Fruit fly (Drosophila melanogaster) whole organism, embryonic: ENCODE results near the gene CG31174.

Experiments used
- Aef1 ChIP-seq: fragments of 200-800 bp; sonication (Bioruptor generic); IDR thresholded peaks from 3 replicates; pipeline ENCODE4 v1.3.6; 2022; ENCODE audit warnings: missing biosample characterization, missing genetic modification characterization
- Atf3 ChIP-seq: fragments of 200-800 bp; sonication (Bioruptor generic); optimal IDR thresholded peaks from 3 replicates; lab custom pipeline; 2016; ENCODE audit warnings: missing biosample characterization, missing genetic modification characterization
- Atf6 ChIP-seq: fragments of 200-800 bp; sonication (Bioruptor generic); IDR thresholded peaks from 2 replicates; pipeline ENCODE4 v1.3.6; 2022; ENCODE audit warnings: missing biosample characterization, missing genetic modification characterization
- Bdp1 ChIP-seq: fragments of 200-800 bp; sonication (Bioruptor generic); optimal IDR thresholded peaks from 3 replicates; lab custom pipeline; 2016; ENCODE audit warnings: missing biosample characterization, missing genetic modification characterization
- CG12659 ChIP-seq: fragments of 200-800 bp; sonication (Bioruptor generic); optimal IDR thresholded peaks from 3 replicates; lab custom pipeline; 2017; ENCODE audit warnings: mild to moderate bottlenecking, missing biosample characterization, missing genetic modification reagents, missing genetic modification characterization
- CG13287 ChIP-seq: fragments of 200-800 bp; sonication (Bioruptor generic); IDR thresholded peaks from 2 replicates; pipeline ENCODE4 v1.3.6; 2022; ENCODE audit warnings: missing biosample characterization, missing genetic modification characterization; ENCODE audit not compliant: partially characterized antibody
- CG13424 ChIP-seq: fragments of 200-800 bp; sonication (Bioruptor generic); optimal IDR thresholded peaks from 2 replicates; lab custom pipeline; 2019; ENCODE audit warnings: missing biosample characterization, mild to moderate bottlenecking, missing genetic modification characterization, moderate library complexity
- CG16813 ChIP-seq: fragments of 200-800 bp; sonication (Bioruptor generic); IDR thresholded peaks from 3 replicates; pipeline ENCODE4 v1.3.6; 2022; ENCODE audit warnings: missing biosample characterization, missing genetic modification characterization; ENCODE audit not compliant: partially characterized antibody
- CG17361 ChIP-seq: fragments of 200-800 bp; sonication (Bioruptor generic); IDR thresholded peaks from 3 replicates; pipeline ENCODE4 v1.3.6; 2022; ENCODE audit warnings: missing biosample characterization, missing genetic modification characterization
- CG17612 ChIP-seq: fragments of 200-800 bp; sonication (Bioruptor generic); IDR thresholded peaks from 2 replicates; pipeline ENCODE4 v1.3.6; 2022; ENCODE audit warnings: missing biosample characterization, missing genetic modification characterization
- CG2202 ChIP-seq: fragments of 200-800 bp; sonication (Bioruptor generic); optimal IDR thresholded peaks from 2 replicates; lab custom pipeline; 2018; ENCODE audit warnings: missing biosample characterization, mild to moderate bottlenecking, missing genetic modification characterization
- CG31365 ChIP-seq: fragments of 200-800 bp; sonication (Bioruptor generic); optimal IDR thresholded peaks from 2 replicates; lab custom pipeline; 2018; ENCODE audit warnings: missing biosample characterization, mild to moderate bottlenecking, missing genetic modification characterization
- CG3163 ChIP-seq: fragments of 200-800 bp; sonication (Bioruptor generic); optimal IDR thresholded peaks from 3 replicates; lab custom pipeline; 2016; ENCODE audit warnings: missing biosample characterization, missing genetic modification characterization
- CG4360 ChIP-seq: fragments of 200-800 bp; sonication (Bioruptor generic); IDR thresholded peaks from 2 replicates; pipeline ENCODE4 v1.3.6; 2022; ENCODE audit warnings: missing biosample characterization, missing genetic modification characterization
- CG6683 ChIP-seq: fragments of 200-800 bp; sonication (Bioruptor generic); optimal IDR thresholded peaks from 2 replicates; lab custom pipeline; 2017; ENCODE audit warnings: missing biosample characterization, mild to moderate bottlenecking, missing genetic modification characterization, missing genetic modification reagents
- CG6765 ChIP-seq: fragments of 200-800 bp; sonication (Bioruptor generic); optimal IDR thresholded peaks from 3 replicates; lab custom pipeline; 2017; ENCODE audit warnings: missing biosample characterization, mild to moderate bottlenecking, missing genetic modification characterization
- CG7745 ChIP-seq: fragments of 200-800 bp; sonication (Bioruptor generic); optimal IDR thresholded peaks from 2 replicates; lab custom pipeline; 2018; ENCODE audit warnings: missing biosample characterization, mild to moderate bottlenecking, missing genetic modification characterization, moderate library complexity
- CG7786 ChIP-seq: fragments of 200-800 bp; sonication (Bioruptor generic); optimal IDR thresholded peaks from 2 replicates; lab custom pipeline; 2016; ENCODE audit warnings: missing biosample characterization, missing genetic modification characterization
- CG7963 ChIP-seq: fragments of 200-800 bp; sonication (Bioruptor generic); IDR thresholded peaks from 3 replicates; pipeline ENCODE4 v1.3.6; 2022; ENCODE audit warnings: missing biosample characterization, missing genetic modification characterization; ENCODE audit not compliant: partially characterized antibody
- CG9437 ChIP-seq: fragments of 200-800 bp; sonication (Bioruptor generic); optimal IDR thresholded peaks from 2 replicates; lab custom pipeline; 2018; ENCODE audit warnings: missing biosample characterization, mild to moderate bottlenecking, missing genetic modification characterization
- CG9932 ChIP-seq: fragments of 200-800 bp; sonication (Bioruptor generic); IDR thresholded peaks from 2 replicates; pipeline ENCODE4 v1.3.6; 2022; ENCODE audit warnings: missing biosample characterization, missing genetic modification characterization
- CHES-1-like ChIP-seq: fragments of 200-800 bp; sonication (Bioruptor generic); optimal IDR thresholded peaks from 2 replicates; lab custom pipeline; 2016; ENCODE audit warnings: missing biosample characterization, missing genetic modification characterization
- Dp ChIP-seq: fragments of 200-800 bp; sonication (Bioruptor generic); optimal IDR thresholded peaks from 2 replicates; lab custom pipeline; 2018; ENCODE audit warnings: missing biosample characterization, mild to moderate bottlenecking, missing genetic modification characterization, moderate library complexity
- Med ChIP-seq: fragments of 200-800 bp; sonication (Bioruptor generic); peaks from one replicate; lab custom pipeline; 2016; ENCODE audit warnings: missing biosample characterization, missing genetic modification characterization, mild to moderate bottlenecking, inconsistent platforms, moderate library complexity
- Pdp1 ChIP-seq, 2 experiments: fragments of 200-800 bp; sonication (Bioruptor generic); optimal IDR thresholded peaks; 3 replicates each; lab custom pipeline; 2016; ENCODE audit warnings: missing biosample characterization in 2 of 2, missing genetic modification characterization in 2 of 2, mild to moderate bottlenecking in 1 of 2, moderate library complexity in 1 of 2
- Rfx ChIP-seq: fragments of 200-800 bp; sonication (Bioruptor generic); IDR thresholded peaks from 2 replicates; pipeline ENCODE4 v1.3.6; 2022; ENCODE audit warnings: missing biosample characterization, missing genetic modification characterization
- Usf ChIP-seq: fragments of 200-800 bp; sonication (Bioruptor generic); optimal IDR thresholded peaks from 2 replicates; lab custom pipeline; 2017; ENCODE audit warnings: missing genotype, missing biosample characterization, missing genetic modification characterization
- ash1 ChIP-seq: fragments of 200-800 bp; sonication (Bioruptor generic); optimal IDR thresholded peaks from 2 replicates; lab custom pipeline; 2018; ENCODE audit warnings: missing biosample characterization, mild to moderate bottlenecking, missing genetic modification characterization
- bbx ChIP-seq: fragments of 200-800 bp; sonication (Bioruptor generic); IDR thresholded peaks from 2 replicates; pipeline ENCODE4 v1.3.6; 2022; ENCODE audit warnings: missing biosample characterization, missing genetic modification characterization; ENCODE audit not compliant: partially characterized antibody
- crol ChIP-seq: fragments of 200-800 bp; sonication (Bioruptor generic); IDR thresholded peaks from 2 replicates; pipeline ENCODE4 v1.3.6; 2022; ENCODE audit warnings: missing biosample characterization, missing genetic modification characterization
- crp ChIP-seq, 2 experiments: fragments of 200-800 bp; sonication (Bioruptor generic); optimal IDR thresholded peaks; 2 replicates in 1 of 2; 3 replicates in 1 of 2; lab custom pipeline; 2017; ENCODE audit warnings: missing biosample characterization in 2 of 2, missing genetic modification characterization in 2 of 2, mild to moderate bottlenecking in 1 of 2, moderate library complexity in 1 of 2
- emc ChIP-seq: fragments of 200-800 bp; sonication (Bioruptor generic); optimal IDR thresholded peaks from 2 replicates; lab custom pipeline; 2016; ENCODE audit warnings: missing biosample characterization, missing genetic modification characterization
- eve ChIP-seq, 2 experiments: fragments of >200 bp; optimal IDR thresholded peaks; 2 replicates each; lab custom pipeline; 2017; ENCODE audit warnings: missing biosample characterization in 2 of 2, missing genetic modification characterization in 2 of 2
- exex ChIP-seq: fragments of 200-800 bp; sonication (Bioruptor generic); optimal IDR thresholded peaks from 4 replicates; lab custom pipeline; 2018; ENCODE audit warnings: missing biosample characterization, mild to moderate bottlenecking, missing genetic modification characterization, moderate library complexity
- hb ChIP-seq: fragments of 200-800 bp; sonication (Bioruptor generic); IDR thresholded peaks from 3 replicates; pipeline ENCODE4 v1.3.6; 2022; ENCODE audit warnings: missing biosample characterization, missing genetic modification characterization; ENCODE audit not compliant: partially characterized antibody
- inv ChIP-seq: fragments of 200-800 bp; sonication (Bioruptor generic); IDR thresholded peaks from 2 replicates; pipeline ENCODE4 v1.3.6; 2022; ENCODE audit warnings: missing biosample characterization, missing genetic modification characterization; ENCODE audit not compliant: partially characterized antibody
- kni ChIP-seq: fragments of 200-800 bp; sonication (Bioruptor generic); optimal IDR thresholded peaks from 3 replicates; lab custom pipeline; 2017; ENCODE audit warnings: mild to moderate bottlenecking, missing biosample characterization, missing genetic modification reagents, missing genetic modification characterization
- nerfin-1 ChIP-seq: fragments of 200-800 bp; sonication (Bioruptor generic); optimal IDR thresholded peaks from 3 replicates; lab custom pipeline; 2019; ENCODE audit warnings: missing biosample characterization, mild to moderate bottlenecking, missing genetic modification characterization, moderate library complexity
- nmo ChIP-seq: fragments of 200-800 bp; sonication (Bioruptor generic); optimal IDR thresholded peaks from 2 replicates; lab custom pipeline; 2018; ENCODE audit warnings: missing biosample characterization, mild to moderate bottlenecking, missing genetic modification characterization, moderate library complexity
- oc ChIP-seq: fragments of 200-800 bp; sonication (Bioruptor generic); optimal IDR thresholded peaks from 2 replicates; lab custom pipeline; 2018; ENCODE audit warnings: missing biosample characterization, mild to moderate bottlenecking, missing genetic modification characterization, moderate library complexity
- phol ChIP-seq: fragments of 200-800 bp; sonication (Bioruptor generic); optimal IDR thresholded peaks from 3 replicates; lab custom pipeline; 2018; ENCODE audit warnings: missing biosample characterization, mild to moderate bottlenecking, missing genetic modification characterization, moderate library complexity
- pum ChIP-seq: fragments of 200-800 bp; sonication (Bioruptor generic); optimal IDR thresholded peaks from 2 replicates; lab custom pipeline; 2016; ENCODE audit warnings: missing biosample characterization, missing genetic modification characterization
- rib ChIP-seq: fragments of 200-800 bp; sonication (Bioruptor generic); IDR thresholded peaks from 2 replicates; pipeline ENCODE4 v1.3.6; 2022; ENCODE audit warnings: missing biosample characterization, missing genetic modification characterization
- sc ChIP-seq, 3 experiments: fragments of >200 bp in 2 of 3; fragments of 200-800 bp in 1 of 3; sonication (Bioruptor generic) in 1 of 3; optimal IDR thresholded peaks; 2 replicates in 2 of 3; 3 replicates in 1 of 3; lab custom pipeline; 2017; ENCODE audit warnings: mild to moderate bottlenecking in 1 of 3, missing biosample characterization in 1 of 3, missing genetic modification characterization in 1 of 3, missing genetic modification reagents in 1 of 3
- sr ChIP-seq: fragments of 200-800 bp; sonication (Bioruptor generic); IDR thresholded peaks from 3 replicates; pipeline ENCODE4 v1.3.6; 2022; ENCODE audit warnings: missing biosample characterization, missing genetic modification characterization
- stwl ChIP-seq: fragments of 200-800 bp; sonication (Bioruptor generic); optimal IDR thresholded peaks from 3 replicates; lab custom pipeline; 2018; ENCODE audit warnings: missing biosample characterization, mild to moderate bottlenecking, missing genetic modification characterization, moderate library complexity
- wdn ChIP-seq: fragments of 200-800 bp; sonication (Bioruptor generic); IDR thresholded peaks from 2 replicates; pipeline ENCODE4 v1.3.6; 2022; ENCODE audit warnings: missing biosample characterization, missing genetic modification characterization
- z ChIP-seq: fragments of 200-800 bp; sonication (Bioruptor generic); IDR thresholded peaks from 3 replicates; pipeline ENCODE4 v1.3.6; 2022; ENCODE audit warnings: missing biosample characterization, missing genetic modification characterization

Gene CG31174

DNA sequence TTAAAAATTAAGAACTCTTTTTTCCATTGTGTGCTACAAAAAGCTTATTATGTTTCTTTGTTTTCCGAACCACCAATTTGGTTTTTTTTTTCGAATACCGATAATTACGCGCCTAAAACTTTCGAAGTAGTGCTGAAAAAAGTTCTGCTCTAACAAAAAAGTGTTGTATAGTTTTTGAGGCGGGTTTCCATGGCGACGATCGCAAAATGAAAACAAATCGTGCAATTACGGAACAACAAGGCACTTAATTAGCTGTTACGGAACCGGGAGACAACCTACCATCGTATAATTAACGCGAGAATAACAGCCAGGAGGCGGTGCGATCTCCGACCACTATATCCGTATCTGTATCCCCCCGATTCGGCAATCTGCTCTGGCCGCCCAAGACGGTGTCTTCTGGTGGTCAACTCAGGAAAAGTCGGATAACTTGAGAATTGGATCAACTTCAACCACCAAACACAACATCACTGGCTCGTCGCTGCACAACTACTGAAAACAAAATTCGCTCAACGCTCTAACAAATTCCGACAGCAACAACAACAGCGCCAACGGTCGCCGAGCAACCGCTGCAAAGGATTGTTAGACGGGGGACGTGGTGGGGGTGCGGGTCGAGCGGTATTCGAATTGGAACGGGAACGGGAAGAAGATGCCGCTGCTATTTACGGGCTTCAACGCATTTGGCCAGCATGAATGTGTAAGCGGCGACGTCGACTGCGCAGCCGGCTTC, 17.7 kb upstream of the CG31174 start, which contains the start of the genes CG6678 and dnd (continued):
- TF ChIP-seq sr (GFP tag; lab: Robert Waterston, UW) (0 out of 3 replicates have a peak, but pooled peaks have one; percentile 3), oc (no peak), stwl (peak; percentile 36), Med (GFP tag; lab: Kevin White, UChicago) (no peak), CG7786 (GFP tag; lab: Kevin White, UChicago) (no peak), Usf (GFP tag; lab: Kevin White, UChicago) (no peak), emc (GFP tag; lab: Kevin White, UChicago) (no peak), pum (no peak), sc (optimal IDR thresholded peaks at IDR 0.05; lab: Kevin White, UChicago) (no peak), sc (GFP tag; optimal IDR thresholded peaks at IDR 0.05; lab: Kevin White, UChicago) (no peak), CG17612 (GFP tag; lab: Robert Waterston, UW) (no peak), CHES-1-like (no peak), wdn (GFP tag; lab: Robert Waterston, UW) (no peak), Atf3 (GFP tag; lab: Kevin White, UChicago) (no peak), rib (GFP tag; lab: Robert Waterston, UW) (no peak), z (GFP tag; lab: Robert Waterston, UW) (no peak), CG9437 (GFP tag; lab: Kevin White, UChicago) (peak; percentile 10), crp (GFP tag; optimal IDR thresholded peaks at IDR 0.05; lab: Kevin White, UChicago) (peak in 1 of 2 experiments; percentile 28), Atf6 (GFP tag; lab: Robert Waterston, UW) (no peak), hb (no peak), exex (tag; lab: Kevin White, UChicago) (peak; percentile 56), CG17361 (no peak), CG31365 (tag; lab: Kevin White, UChicago) (peak; percentile 14), nerfin-1 (tag; lab: Kevin White, UChicago) (no peak), Pdp1 (GFP tag; optimal IDR thresholded peaks at IDR 0.05; lab: Kevin White, UChicago) (peak in 1 of 2 experiments; percentile 81), Dp (GFP tag; lab: Kevin White, UChicago) (peak; percentile 81), CG3163 (GFP tag; lab: Kevin White, UChicago) (no peak), CG7745 (tag; lab: Kevin White, UChicago) (no peak), CG7963 (GFP tag; lab: Robert Waterston, UW) (no peak), kni (GFP tag; lab: Kevin White, UChicago) (peak; percentile 36), Rfx (GFP tag; lab: Robert Waterston, UW) (peak; percentile 97), CG16813 (no peak), CG6765 (GFP tag; lab: Kevin White, UChicago) (no peak), CG13424 (tag; lab: Kevin White, UChicago) (no peak), CG13287 (peak; percentile 36), CG6683 (GFP tag; lab: Kevin White, UChicago) (no peak), crol (GFP tag; lab: Robert Waterston, UW) (peak; percentile 92), CG9932 (no peak), inv (no peak), Aef1 (no peak), bbx (0 out of 2 replicates have a peak, but pooled peaks have one; percentile 21), Bdp1 (GFP tag; lab: Kevin White, UChicago) (no peak), CG4360 (peak; percentile 82), CG2202 (tag; lab: Kevin White, UChicago) (no peak), CG12659 (GFP tag; lab: Kevin White, UChicago) (no peak), ash1 (GFP tag; lab: Kevin White, UChicago) (no peak), eve (GFP tag; optimal IDR thresholded peaks at IDR 0.05; lab: Kevin White, UChicago) (no peak), phol (tag; lab: Kevin White, UChicago) (no peak), nmo (GFP tag; lab: Kevin White, UChicago) (no peak)
